Fruit fly (Drosophila melanogaster) whole organism, wandering third instar larva: Measurements from ENCODE around the gene N.
A peak's percentile ranks its signal among the peaks of the same experiment; 100 is the strongest.

Source experiments
- Abd-B ChIP-seq: fragments of >200 bp; optimal IDR thresholded peaks from 2 replicates; lab custom pipeline; 2017; ENCODE audit warnings: missing biosample characterization, missing genetic modification characterization
- CG32264 ChIP-seq: fragments of 200-800 bp; sonication (Bioruptor generic); optimal IDR thresholded peaks from 2 replicates; lab custom pipeline; 2016; ENCODE audit warnings: missing biosample characterization, missing genetic modification characterization
- CG9705 ChIP-seq: fragments of 200-800 bp; sonication (Bioruptor generic); optimal IDR thresholded peaks from 2 replicates; lab custom pipeline; 2018; ENCODE audit warnings: missing biosample characterization, mild to moderate bottlenecking, missing genetic modification characterization
- CrebA ChIP-seq: fragments of 200-800 bp; sonication (Bioruptor generic); optimal IDR thresholded peaks from 2 replicates; lab custom pipeline; 2016; ENCODE audit warnings: missing biosample characterization, mild to moderate bottlenecking, missing genetic modification characterization, borderline replicate concordance
- Dif ChIP-seq: fragments of 200-275, 200-300 bp; sonication (Bioruptor generic); optimal IDR thresholded peaks from 2 replicates; lab custom pipeline; 2018; ENCODE audit warnings: missing biosample characterization, missing genetic modification characterization; ENCODE audit not compliant: partially characterized antibody
- HLH106 ChIP-seq: fragments of 200-800 bp; optimal IDR thresholded peaks from 3 replicates; lab custom pipeline; 2019; ENCODE audit warnings: missing biosample characterization, mild to moderate bottlenecking, missing genetic modification characterization, moderate library complexity
- Hnf4 ChIP-seq: fragments of 200-800 bp; sonication (Bioruptor generic); optimal IDR thresholded peaks from 2 replicates; lab custom pipeline; 2016; ENCODE audit warnings: missing biosample characterization, mild to moderate bottlenecking, missing genetic modification characterization
- Hr83 ChIP-seq: fragments of 200-300 bp; sonication (Bioruptor generic); optimal IDR thresholded peaks from 2 replicates; lab custom pipeline; 2016; ENCODE audit warnings: missing biosample characterization, mild to moderate bottlenecking, missing genetic modification characterization, moderate library complexity; ENCODE audit not compliant: poor library complexity, severe bottlenecking
- Jra ChIP-seq: sonication (Bioruptor generic); optimal IDR thresholded peaks from 2 replicates; lab custom pipeline; 2016; ENCODE audit warnings: missing biosample characterization, missing genetic modification characterization
- Mio ChIP-seq: sonication (Bioruptor generic); optimal IDR thresholded peaks from 2 replicates; lab custom pipeline; 2016; ENCODE audit warnings: missing biosample characterization, missing genetic modification characterization
- Myc ChIP-seq: fragments of >200 bp; optimal IDR thresholded peaks from 2 replicates; lab custom pipeline; 2017
- N ChIP-seq: fragments of >200 bp; optimal IDR thresholded peaks from 2 replicates; lab custom pipeline; 2018; ENCODE audit warnings: missing biosample characterization, missing external identifiers, missing genetic modification characterization
- OdsH ChIP-seq: fragments of 200-800 bp; sonication (Bioruptor generic); optimal IDR thresholded peaks from 2 replicates; lab custom pipeline; 2016; ENCODE audit warnings: missing biosample characterization, mild to moderate bottlenecking, missing genetic modification characterization
- Rel ChIP-seq, 2 experiments: fragments of 200-800 bp; sonication (Bioruptor generic) in 1 of 2; optimal IDR thresholded peaks; 2 replicates in 1 of 2; 3 replicates in 1 of 2; lab custom pipeline; 2016 to 2019; ENCODE audit warnings: mild to moderate bottlenecking in 2 of 2, missing biosample characterization in 2 of 2, missing genetic modification characterization in 2 of 2, moderate library complexity in 1 of 2
- Sp1 ChIP-seq: fragments of 200-800 bp; sonication (Bioruptor generic); optimal IDR thresholded peaks from 3 replicates; lab custom pipeline; 2019; ENCODE audit warnings: missing biosample characterization, mild to moderate bottlenecking, missing genetic modification characterization, moderate library complexity
- Vsx2 ChIP-seq: fragments of 200-300, 225-300 bp; sonication (Bioruptor generic); optimal IDR thresholded peaks from 2 replicates; lab custom pipeline; 2018; ENCODE audit warnings: missing biosample characterization, missing genetic modification characterization; ENCODE audit not compliant: partially characterized antibody
- br ChIP-seq: fragments of 200-800 bp; sonication (Bioruptor generic); optimal IDR thresholded peaks from 2 replicates; lab custom pipeline; 2016; ENCODE audit warnings: missing biosample characterization, missing genetic modification characterization
- brk ChIP-seq: fragments of 200-800 bp; sonication (Bioruptor generic); optimal IDR thresholded peaks from 2 replicates; lab custom pipeline; 2016; ENCODE audit warnings: missing biosample characterization, mild to moderate bottlenecking, missing genetic modification characterization
- dl ChIP-seq, 2 experiments: fragments of 175-275, 200-275 bp in 1 of 2; fragments of 200-275 bp in 1 of 2; sonication (Bioruptor generic); optimal IDR thresholded peaks; lab custom pipeline; 2018; ENCODE audit warnings: mild to moderate bottlenecking in 2 of 2, missing biosample characterization in 2 of 2, missing genetic modification characterization in 2 of 2, moderate library complexity in 2 of 2; ENCODE audit not compliant: partially characterized antibody in 2 of 2, insufficient read depth in 1 of 2
- dmrt93B ChIP-seq: fragments of 200-800 bp; sonication (Bioruptor generic); optimal IDR thresholded peaks from 2 replicates; lab custom pipeline; 2018; ENCODE audit warnings: missing biosample characterization, mild to moderate bottlenecking, missing genetic modification characterization
- dsf ChIP-seq: sonication (Bioruptor generic); optimal IDR thresholded peaks from 2 replicates; lab custom pipeline; 2016; ENCODE audit warnings: missing biosample characterization, missing genetic modification characterization, borderline replicate concordance
- ey ChIP-seq: fragments of 200-800 bp; sonication (Bioruptor generic); optimal IDR thresholded peaks from 2 replicates; lab custom pipeline; 2016; ENCODE audit warnings: missing biosample characterization, missing genetic modification characterization
- foxo ChIP-seq, 2 experiments: fragments of 200-800 bp; sonication (Bioruptor generic); optimal IDR thresholded peaks; 2 replicates in 1 of 2; 3 replicates in 1 of 2; lab custom pipeline; 2016 to 2017; ENCODE audit warnings: missing biosample characterization in 2 of 2, missing genetic modification characterization in 2 of 2
- fru ChIP-seq: fragments of 200-800 bp; sonication (Bioruptor generic); optimal IDR thresholded peaks from 3 replicates; lab custom pipeline; 2016; ENCODE audit warnings: missing biosample characterization, mild to moderate bottlenecking, missing genetic modification characterization
- h ChIP-seq: fragments of 200-800 bp; sonication (Bioruptor generic); optimal IDR thresholded peaks from 3 replicates; lab custom pipeline; 2016; ENCODE audit warnings: missing biosample characterization, mild to moderate bottlenecking, missing genetic modification characterization
- jim ChIP-seq: fragments of 175-275, 200-325 bp; sonication (Bioruptor generic); optimal IDR thresholded peaks from 2 replicates; lab custom pipeline; 2016; ENCODE audit warnings: missing biosample characterization, mild to moderate bottlenecking, missing genetic modification characterization
- lola ChIP-seq: fragments of >200 bp; optimal IDR thresholded peaks from 2 replicates; lab custom pipeline; 2017; ENCODE audit warnings: missing biosample characterization, missing genetic modification characterization
- pan ChIP-seq: fragments of >200 bp; optimal IDR thresholded peaks from 2 replicates; lab custom pipeline; 2017
- psq ChIP-seq: fragments of 200-800 bp; sonication (Bioruptor generic); optimal IDR thresholded peaks from 3 replicates; lab custom pipeline; 2017; ENCODE audit warnings: missing biosample characterization, mild to moderate bottlenecking, missing genetic modification characterization, moderate library complexity
- rgr ChIP-seq: fragments of 200-800 bp; sonication (Bioruptor generic); optimal IDR thresholded peaks from 3 replicates; lab custom pipeline; 2016; ENCODE audit warnings: missing biosample characterization, mild to moderate bottlenecking, missing genetic modification characterization
- sage ChIP-seq: fragments of 200-800 bp; sonication (Bioruptor generic); optimal IDR thresholded peaks from 2 replicates; lab custom pipeline; 2016; ENCODE audit warnings: missing biosample characterization, mild to moderate bottlenecking, missing genetic modification characterization
- sv ChIP-seq: fragments of 200-800 bp; sonication (Bioruptor generic); optimal IDR thresholded peaks from 3 replicates; lab custom pipeline; 2016; ENCODE audit warnings: missing biosample characterization, missing genetic modification characterization
- tai ChIP-seq: sonication (Bioruptor generic); optimal IDR thresholded peaks from 2 replicates; lab custom pipeline; 2016; ENCODE audit warnings: missing biosample characterization, missing genetic modification characterization
- usp ChIP-seq: fragments of >200 bp; optimal IDR thresholded peaks from 2 replicates; lab custom pipeline; 2017; ENCODE audit warnings: missing biosample characterization, missing genetic modification characterization
- woc ChIP-seq: sonication (Bioruptor generic); optimal IDR thresholded peaks from 2 replicates; lab custom pipeline; 2016; ENCODE audit warnings: missing biosample characterization, mild to moderate bottlenecking, missing genetic modification characterization

Gene N

dm6 chrX:3134383-3135101 lies at the start of gene N:
Gene N (plus strand): TSS chrX:3134870.
- TF ChIP-seq OdsH (GFP tag; lab: Kevin White, UChicago) (no peak), Sp1 (peak; percentile 18), Vsx2 (GFP tag; lab: Kevin White, UChicago) (no peak), fru (peak; percentile 96), psq (peak; percentile 30), Jra (GFP tag; lab: Kevin White, UChicago) (no peak), sv (GFP tag; lab: Kevin White, UChicago) (no peak), Hr83 (GFP tag; lab: Kevin White, UChicago) (no peak), HLH106 (tag; lab: Kevin White, UChicago) (peak; percentile 24), foxo (GFP tag; optimal IDR thresholded peaks at IDR 0.05; lab: Kevin White, UChicago) (peak in 1 of 2 experiments; percentile 30), Rel (GFP tag; optimal IDR thresholded peaks at IDR 0.05; lab: Kevin White, UChicago) (no peak), Rel (tag; optimal IDR thresholded peaks at IDR 0.05; lab: Kevin White, UChicago) (peak; percentile 4), dmrt93B (GFP tag; lab: Kevin White, UChicago) (no peak), lola (no peak), Mio (no peak), usp (GFP tag; lab: Kevin White, UChicago) (no peak), sage (GFP tag; lab: Kevin White, UChicago) (no peak), CG9705 (GFP tag; lab: Kevin White, UChicago) (no peak), brk (GFP tag; lab: Kevin White, UChicago) (no peak), Dif (GFP tag; lab: Kevin White, UChicago) (peak; percentile 7), rgr (GFP tag; lab: Kevin White, UChicago) (peak; percentile 30), ey (GFP tag; lab: Kevin White, UChicago) (peak; percentile 20)

dm6 chrX:3085839-3086238 lies 48.8 kb upstream of the N start:
- TF ChIP-seq CG32264 (peak; percentile 29), N (GFP tag; lab: Kevin White, UChicago) (no peak), pan (lab: Kevin White, UChicago) (no peak), Rel (GFP tag; optimal IDR thresholded peaks at IDR 0.05; lab: Kevin White, UChicago) (no peak), Rel (tag; optimal IDR thresholded peaks at IDR 0.05; lab: Kevin White, UChicago) (no peak), rgr (GFP tag; lab: Kevin White, UChicago) (peak; percentile 52), dl (GFP tag; optimal IDR thresholded peaks at IDR 0.05; lab: Kevin White, UChicago; ENCODE audit: insufficient read depth in 1 of 2, partially characterized antibody in 2 of 2) (no peak), sage (GFP tag; lab: Kevin White, UChicago) (no peak), tai (GFP tag; lab: Kevin White, UChicago) (no peak), Myc (lab: Kevin White, UChicago) (no peak), dmrt93B (GFP tag; lab: Kevin White, UChicago) (no peak), woc (GFP tag; lab: Kevin White, UChicago) (peak; percentile 1), CG9705 (GFP tag; lab: Kevin White, UChicago) (no peak), Hnf4 (GFP tag; lab: Kevin White, UChicago) (no peak), dsf (GFP tag; lab: Kevin White, UChicago) (no peak), brk (GFP tag; lab: Kevin White, UChicago) (no peak), h (GFP tag; lab: Kevin White, UChicago) (peak; percentile 62), ey (GFP tag; lab: Kevin White, UChicago) (peak; percentile 61), Sp1 (no peak), br (GFP tag; lab: Kevin White, UChicago) (peak; percentile 31), OdsH (GFP tag; lab: Kevin White, UChicago) (peak; percentile 1), lola (no peak), jim (GFP tag; lab: Kevin White, UChicago) (no peak), foxo (GFP tag; optimal IDR thresholded peaks at IDR 0.05; lab: Kevin White, UChicago) (peak in 1 of 2 experiments; percentile 51), fru (peak; percentile 26), Abd-B (no peak), sv (GFP tag; lab: Kevin White, UChicago) (peak; percentile 69), Jra (GFP tag; lab: Kevin White, UChicago) (no peak), Vsx2 (GFP tag; lab: Kevin White, UChicago) (no peak), CrebA (GFP tag; lab: Kevin White, UChicago) (no peak), Mio (no peak)
